Fruit fly (Drosophila melanogaster) whole organism: ENCODE data around the gene CG12301.
A peak's percentile ranks its signal among the peaks of the same experiment; 100 is the strongest.

ENCODE experiments used
- CG8478 ChIP-seq: fragments of >200 bp; optimal IDR thresholded peaks from 2 replicates; lab custom pipeline; 2018; ENCODE audit warnings: inconsistent platforms
- Dll ChIP-seq: fragments of >200 bp; optimal IDR thresholded peaks from 2 replicates; lab custom pipeline; 2017
- EcR ChIP-seq, 2 experiments: fragments of >200 bp; optimal IDR thresholded peaks; 2 replicates each; lab custom pipeline; 2017; ENCODE audit warnings: missing biosample characterization in 2 of 2, missing genetic modification characterization in 2 of 2, missing genetic modification reagents in 2 of 2
- pan ChIP-seq: fragments of >200 bp; optimal IDR thresholded peaks from 2 replicates; lab custom pipeline; 2017
- psq ChIP-seq: fragments of >200 bp; optimal IDR thresholded peaks from 2 replicates; lab custom pipeline; 2017
- usp ChIP-seq: fragments of >200 bp; optimal IDR thresholded peaks from 2 replicates; lab custom pipeline; 2017; ENCODE audit warnings: missing biosample characterization, missing genetic modification characterization, mixed read lengths

CG12301 gene

DNA sequence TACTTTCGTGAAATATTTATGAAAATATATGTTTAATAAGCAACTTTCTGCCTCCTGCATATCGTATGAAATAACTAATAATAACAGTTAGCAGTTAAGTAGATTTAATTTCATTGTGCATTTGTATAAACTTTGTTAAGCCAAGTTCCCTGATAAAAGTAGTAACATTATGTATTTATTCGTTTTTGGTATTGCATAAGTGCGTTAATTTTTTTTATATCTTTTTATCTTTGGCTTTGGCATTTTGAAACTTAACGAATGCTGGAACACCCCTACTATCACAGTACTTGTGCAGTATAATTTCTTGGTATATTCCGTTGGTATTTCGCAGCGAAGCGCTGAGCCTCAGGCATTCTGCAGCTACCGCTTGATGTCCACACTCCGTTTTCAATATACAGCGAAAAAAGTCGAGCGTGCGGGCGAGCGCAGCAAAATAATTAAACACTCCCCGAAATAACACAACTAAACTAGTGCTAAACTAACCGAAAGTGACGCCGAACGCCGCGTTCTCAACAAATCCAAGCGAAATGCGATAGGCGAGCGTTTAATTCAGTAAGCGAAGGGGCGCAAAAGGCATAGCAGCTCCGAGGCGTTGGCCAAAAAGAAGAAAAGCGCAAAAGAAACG is 8.0 kb downstream of the CG12301 start, which contains the start of gene RhoGAP71E:
TSS of gene RhoGAP71E (plus strand) at position 347 of the 625 bp plus-strand sequence.
- TF ChIP-seq usp (GFP tag; lab: Kevin White, UChicago) (no peak), pan (no peak), EcR (GFP tag; optimal IDR thresholded peaks at IDR 0.05; lab: Kevin White, UChicago) (no peak), psq (no peak), Dll (no peak), CG8478 (no peak)

dm6 chr3L:15589746-15590145 is 9.1 kb downstream of the CG12301 start:
- TF ChIP-seq EcR (GFP tag; optimal IDR thresholded peaks at IDR 0.05; lab: Kevin White, UChicago) (no peak), Dll (no peak), usp (GFP tag; lab: Kevin White, UChicago) (no peak), psq (no peak), CG8478 (no peak), pan (no peak)

dm6 chr3L:15590803-15591597 is 10.4 kb downstream of the CG12301 start:
- TF ChIP-seq psq (no peak), Dll (no peak)

DNA sequence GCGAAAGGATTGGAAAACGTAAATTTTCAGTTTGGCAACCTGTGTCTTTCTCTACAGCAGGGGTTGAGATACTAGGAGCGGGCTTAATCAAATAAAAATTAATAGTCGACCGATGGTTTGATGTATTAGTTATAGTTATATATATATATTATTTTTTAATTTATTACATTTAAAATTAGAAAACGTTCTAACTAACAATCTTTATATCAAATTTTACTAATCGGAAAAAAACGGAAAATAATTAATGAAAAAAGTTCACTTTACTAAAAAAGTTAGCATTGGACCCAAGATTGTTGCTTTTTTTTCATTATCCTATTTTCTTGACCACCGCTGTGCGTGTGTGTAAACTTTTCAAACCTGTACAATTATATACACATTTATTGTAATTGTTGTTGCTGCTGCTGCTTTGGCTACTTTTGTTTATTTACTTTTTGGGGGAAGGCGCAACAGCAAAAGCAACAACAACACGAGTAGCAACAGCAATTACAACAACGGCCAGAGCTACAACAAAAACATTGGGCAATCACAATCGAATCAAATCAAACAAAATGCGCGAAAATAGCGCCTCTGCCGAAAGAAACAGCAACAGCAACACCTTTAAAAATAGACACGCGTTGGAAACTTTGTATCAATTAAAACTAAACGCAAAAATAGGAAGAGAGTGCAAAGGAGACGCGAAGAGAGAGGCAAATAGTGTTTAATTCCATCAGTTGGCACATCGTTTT is 12.1 kb downstream of the CG12301 start:
- TF ChIP-seq psq (no peak), pan (no peak)

dm6 chr3L:15593399-15593798 is 12.8 kb downstream of the CG12301 start:
- TF ChIP-seq CG8478 (no peak), pan (no peak), psq (no peak), usp (GFP tag; lab: Kevin White, UChicago) (no peak), Dll (no peak), EcR (GFP tag; optimal IDR thresholded peaks at IDR 0.05; lab: Kevin White, UChicago) (no peak)

- no peak for TF ChIP-seq psq
- TF ChIP-seq pan, result peak; percentile 1
Observed at dm6 chr3L:15594093-15594653, 13.6 kb downstream of the CG12301 start.

DNA sequence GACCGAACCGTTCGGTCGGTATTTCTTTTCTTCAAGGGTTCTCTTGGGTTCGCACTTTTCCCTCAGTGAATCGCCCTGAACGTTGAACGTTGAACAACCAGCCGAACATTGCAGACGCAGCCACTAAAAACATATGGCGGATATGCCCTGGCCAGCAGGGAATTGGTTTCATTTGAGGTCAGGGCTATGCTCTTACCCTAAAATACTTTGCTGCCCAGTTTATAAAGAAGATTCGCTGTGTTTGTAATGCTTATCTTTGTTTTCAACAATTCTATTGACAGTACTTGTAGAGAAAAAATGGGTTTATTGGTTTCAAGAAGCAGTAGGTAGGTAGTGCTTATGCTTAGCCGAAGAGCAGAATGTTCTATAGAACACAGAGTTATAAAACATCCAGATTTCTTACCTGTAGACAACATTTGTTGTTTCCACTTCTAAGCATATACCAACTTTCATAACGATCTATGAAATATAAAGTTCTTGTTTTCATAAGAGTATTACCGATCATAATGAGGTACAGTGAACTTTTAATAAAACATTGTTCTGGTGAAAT is 14.7 kb downstream of the CG12301 start:
- TF ChIP-seq Dll (no peak), usp (GFP tag; lab: Kevin White, UChicago) (no peak), psq (no peak), pan (no peak), CG8478 (no peak)

DNA sequence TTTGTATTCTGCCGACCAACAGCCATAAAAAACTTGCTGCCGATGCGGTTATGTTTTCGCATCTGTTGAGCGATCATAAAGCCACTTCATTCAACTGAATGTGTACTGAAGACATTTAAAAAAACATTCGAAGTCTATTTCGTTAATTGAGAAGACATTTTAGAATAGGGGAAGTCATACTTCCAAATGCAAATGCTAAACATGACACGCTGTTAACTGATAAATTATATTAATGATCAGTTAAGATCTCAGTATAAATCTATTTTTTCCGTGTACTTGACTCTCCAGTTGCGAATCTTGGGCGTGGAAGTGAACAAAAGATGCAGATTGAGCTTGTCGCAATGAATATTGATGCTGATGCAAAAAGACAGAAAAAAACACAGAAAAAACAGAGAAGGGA is 15.4 kb downstream of the CG12301 start:
- TF ChIP-seq CG8478 (no peak), Dll (no peak), usp (GFP tag; lab: Kevin White, UChicago) (no peak), EcR (GFP tag; optimal IDR thresholded peaks at IDR 0.05; lab: Kevin White, UChicago) (no peak), psq (no peak), pan (no peak)

dm6 chr3L:15597037-15597785 is 16.6 kb downstream of the CG12301 start:
- TF ChIP-seq EcR (GFP tag; optimal IDR thresholded peaks at IDR 0.05; lab: Kevin White, UChicago) (no peak), pan (no peak), Dll (no peak), psq (no peak), usp (GFP tag; lab: Kevin White, UChicago) (no peak), CG8478 (no peak)

dm6 chr3L:15597945-15598344 is 17.3 kb downstream of the CG12301 start:
- no peak for TF ChIP-seq usp (GFP tag; lab: Kevin White, UChicago)
- no peak for TF ChIP-seq Dll
- no peak for TF ChIP-seq psq
- TF ChIP-seq pan, result no peak
- TF ChIP-seq CG8478, result no peak
- no peak for TF ChIP-seq EcR (GFP tag; optimal IDR thresholded peaks at IDR 0.05; lab: Kevin White, UChicago)

DNA sequence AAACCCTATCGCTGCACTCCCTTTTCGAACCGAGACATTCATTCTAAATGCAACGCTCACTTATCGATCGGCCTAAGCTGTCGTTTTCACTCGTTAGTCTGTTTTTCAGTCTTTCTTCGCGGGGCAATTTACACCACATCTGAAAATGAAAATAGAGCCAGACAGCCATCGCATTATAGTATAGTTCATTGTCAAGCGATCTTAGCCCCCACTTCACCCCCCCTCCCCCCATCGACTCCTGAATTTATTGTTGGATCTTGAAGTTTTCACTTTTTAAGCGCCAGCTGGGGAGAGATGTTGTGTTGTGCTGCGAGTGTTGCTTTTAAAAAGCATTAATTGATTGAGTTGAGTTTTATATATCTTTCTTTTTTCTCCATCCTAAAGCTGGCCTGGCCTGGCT is 18.6 kb downstream of the CG12301 start:
- TF ChIP-seq Dll (no peak), CG8478 (no peak), pan (no peak), usp (GFP tag; lab: Kevin White, UChicago) (no peak), psq (no peak), EcR (GFP tag; optimal IDR thresholded peaks at IDR 0.05; lab: Kevin White, UChicago) (no peak)

dm6 chr3L:15600051-15600450 is 19.5 kb downstream of the CG12301 start:
- TF ChIP-seq EcR (GFP tag; optimal IDR thresholded peaks at IDR 0.05; lab: Kevin White, UChicago), result no peak
- TF ChIP-seq psq, result no peak
- TF ChIP-seq usp (GFP tag; lab: Kevin White, UChicago), result no peak
- TF ChIP-seq CG8478, result no peak
- TF ChIP-seq Dll, result no peak
- TF ChIP-seq pan, result no peak
